Fruit fly (Drosophila melanogaster) whole organism, wandering third instar larva: ENCODE data around the gene pum.

ENCODE experiments used
- CG32264 ChIP-seq: fragments of 200-800 bp; sonication (Bioruptor generic); optimal IDR thresholded peaks from 2 replicates; lab custom pipeline; 2016; ENCODE audit warnings: missing biosample characterization, missing genetic modification characterization
- CG9705 ChIP-seq: fragments of 200-800 bp; sonication (Bioruptor generic); optimal IDR thresholded peaks from 2 replicates; lab custom pipeline; 2018; ENCODE audit warnings: missing biosample characterization, mild to moderate bottlenecking, missing genetic modification characterization
- CrebA ChIP-seq: fragments of 200-800 bp; sonication (Bioruptor generic); optimal IDR thresholded peaks from 2 replicates; lab custom pipeline; 2016; ENCODE audit warnings: missing biosample characterization, mild to moderate bottlenecking, missing genetic modification characterization, borderline replicate concordance
- Dfd ChIP-seq: fragments of >200 bp; optimal IDR thresholded peaks from 2 replicates; lab custom pipeline; 2017; ENCODE audit warnings: missing biosample characterization, missing genetic modification characterization
- Dif ChIP-seq: fragments of 200-275, 200-300 bp; sonication (Bioruptor generic); optimal IDR thresholded peaks from 2 replicates; lab custom pipeline; 2018; ENCODE audit warnings: missing biosample characterization, missing genetic modification characterization; ENCODE audit not compliant: partially characterized antibody
- GATAd ChIP-seq: sonication (Bioruptor generic); optimal IDR thresholded peaks from 2 replicates; lab custom pipeline; 2016; ENCODE audit warnings: missing biosample characterization, missing genetic modification characterization
- HLH106 ChIP-seq: fragments of 200-800 bp; optimal IDR thresholded peaks from 3 replicates; lab custom pipeline; 2019; ENCODE audit warnings: missing biosample characterization, mild to moderate bottlenecking, missing genetic modification characterization, moderate library complexity
- Hnf4 ChIP-seq: fragments of 200-800 bp; sonication (Bioruptor generic); optimal IDR thresholded peaks from 2 replicates; lab custom pipeline; 2016; ENCODE audit warnings: missing biosample characterization, mild to moderate bottlenecking, missing genetic modification characterization
- Hr78 ChIP-seq: fragments of >200 bp; optimal IDR thresholded peaks from 2 replicates; lab custom pipeline; 2017; ENCODE audit warnings: missing biosample characterization, missing genetic modification characterization
- Hr83 ChIP-seq: fragments of 200-300 bp; sonication (Bioruptor generic); optimal IDR thresholded peaks from 2 replicates; lab custom pipeline; 2016; ENCODE audit warnings: missing biosample characterization, mild to moderate bottlenecking, missing genetic modification characterization, moderate library complexity; ENCODE audit not compliant: poor library complexity, severe bottlenecking
- Jra ChIP-seq: sonication (Bioruptor generic); optimal IDR thresholded peaks from 2 replicates; lab custom pipeline; 2016; ENCODE audit warnings: missing biosample characterization, missing genetic modification characterization
- Mio ChIP-seq: sonication (Bioruptor generic); optimal IDR thresholded peaks from 2 replicates; lab custom pipeline; 2016; ENCODE audit warnings: missing biosample characterization, missing genetic modification characterization
- Myc ChIP-seq: fragments of >200 bp; optimal IDR thresholded peaks from 2 replicates; lab custom pipeline; 2017
- N ChIP-seq: fragments of >200 bp; optimal IDR thresholded peaks from 2 replicates; lab custom pipeline; 2018; ENCODE audit warnings: missing biosample characterization, missing external identifiers, missing genetic modification characterization
- OdsH ChIP-seq: fragments of 200-800 bp; sonication (Bioruptor generic); optimal IDR thresholded peaks from 2 replicates; lab custom pipeline; 2016; ENCODE audit warnings: missing biosample characterization, mild to moderate bottlenecking, missing genetic modification characterization
- Rel ChIP-seq, 2 experiments: fragments of 200-800 bp; sonication (Bioruptor generic) in 1 of 2; optimal IDR thresholded peaks; 2 replicates in 1 of 2; 3 replicates in 1 of 2; lab custom pipeline; 2016 to 2019; ENCODE audit warnings: mild to moderate bottlenecking in 2 of 2, missing biosample characterization in 2 of 2, missing genetic modification characterization in 2 of 2, moderate library complexity in 1 of 2
- Sp1 ChIP-seq: fragments of 200-800 bp; sonication (Bioruptor generic); optimal IDR thresholded peaks from 3 replicates; lab custom pipeline; 2019; ENCODE audit warnings: missing biosample characterization, mild to moderate bottlenecking, missing genetic modification characterization, moderate library complexity
- Vsx2 ChIP-seq: fragments of 200-300, 225-300 bp; sonication (Bioruptor generic); optimal IDR thresholded peaks from 2 replicates; lab custom pipeline; 2018; ENCODE audit warnings: missing biosample characterization, missing genetic modification characterization; ENCODE audit not compliant: partially characterized antibody
- br ChIP-seq: fragments of 200-800 bp; sonication (Bioruptor generic); optimal IDR thresholded peaks from 2 replicates; lab custom pipeline; 2016; ENCODE audit warnings: missing biosample characterization, missing genetic modification characterization
- brk ChIP-seq: fragments of 200-800 bp; sonication (Bioruptor generic); optimal IDR thresholded peaks from 2 replicates; lab custom pipeline; 2016; ENCODE audit warnings: missing biosample characterization, mild to moderate bottlenecking, missing genetic modification characterization
- dl ChIP-seq, 2 experiments: fragments of 175-275, 200-275 bp in 1 of 2; fragments of 200-275 bp in 1 of 2; sonication (Bioruptor generic); optimal IDR thresholded peaks; lab custom pipeline; 2018; ENCODE audit warnings: mild to moderate bottlenecking in 2 of 2, missing biosample characterization in 2 of 2, missing genetic modification characterization in 2 of 2, moderate library complexity in 2 of 2; ENCODE audit not compliant: partially characterized antibody in 2 of 2, insufficient read depth in 1 of 2
- dsf ChIP-seq: sonication (Bioruptor generic); optimal IDR thresholded peaks from 2 replicates; lab custom pipeline; 2016; ENCODE audit warnings: missing biosample characterization, missing genetic modification characterization, borderline replicate concordance
- ey ChIP-seq: fragments of 200-800 bp; sonication (Bioruptor generic); optimal IDR thresholded peaks from 2 replicates; lab custom pipeline; 2016; ENCODE audit warnings: missing biosample characterization, missing genetic modification characterization
- foxo ChIP-seq, 2 experiments: fragments of 200-800 bp; sonication (Bioruptor generic); optimal IDR thresholded peaks; 2 replicates in 1 of 2; 3 replicates in 1 of 2; lab custom pipeline; 2016 to 2017; ENCODE audit warnings: missing biosample characterization in 2 of 2, missing genetic modification characterization in 2 of 2
- fru ChIP-seq: fragments of 200-800 bp; sonication (Bioruptor generic); optimal IDR thresholded peaks from 3 replicates; lab custom pipeline; 2016; ENCODE audit warnings: missing biosample characterization, mild to moderate bottlenecking, missing genetic modification characterization
- h ChIP-seq: fragments of 200-800 bp; sonication (Bioruptor generic); optimal IDR thresholded peaks from 3 replicates; lab custom pipeline; 2016; ENCODE audit warnings: missing biosample characterization, mild to moderate bottlenecking, missing genetic modification characterization
- jim ChIP-seq: fragments of 175-275, 200-325 bp; sonication (Bioruptor generic); optimal IDR thresholded peaks from 2 replicates; lab custom pipeline; 2016; ENCODE audit warnings: missing biosample characterization, mild to moderate bottlenecking, missing genetic modification characterization
- lola ChIP-seq: fragments of >200 bp; optimal IDR thresholded peaks from 2 replicates; lab custom pipeline; 2017; ENCODE audit warnings: missing biosample characterization, missing genetic modification characterization
- pan ChIP-seq: fragments of >200 bp; optimal IDR thresholded peaks from 2 replicates; lab custom pipeline; 2017
- psq ChIP-seq: fragments of 200-800 bp; sonication (Bioruptor generic); optimal IDR thresholded peaks from 3 replicates; lab custom pipeline; 2017; ENCODE audit warnings: missing biosample characterization, mild to moderate bottlenecking, missing genetic modification characterization, moderate library complexity
- rgr ChIP-seq: fragments of 200-800 bp; sonication (Bioruptor generic); optimal IDR thresholded peaks from 3 replicates; lab custom pipeline; 2016; ENCODE audit warnings: missing biosample characterization, mild to moderate bottlenecking, missing genetic modification characterization
- sv ChIP-seq: fragments of 200-800 bp; sonication (Bioruptor generic); optimal IDR thresholded peaks from 3 replicates; lab custom pipeline; 2016; ENCODE audit warnings: missing biosample characterization, missing genetic modification characterization
- usp ChIP-seq: fragments of >200 bp; optimal IDR thresholded peaks from 2 replicates; lab custom pipeline; 2017; ENCODE audit warnings: missing biosample characterization, missing genetic modification characterization
- woc ChIP-seq: sonication (Bioruptor generic); optimal IDR thresholded peaks from 2 replicates; lab custom pipeline; 2016; ENCODE audit warnings: missing biosample characterization, mild to moderate bottlenecking, missing genetic modification characterization

pum gene

DNA sequence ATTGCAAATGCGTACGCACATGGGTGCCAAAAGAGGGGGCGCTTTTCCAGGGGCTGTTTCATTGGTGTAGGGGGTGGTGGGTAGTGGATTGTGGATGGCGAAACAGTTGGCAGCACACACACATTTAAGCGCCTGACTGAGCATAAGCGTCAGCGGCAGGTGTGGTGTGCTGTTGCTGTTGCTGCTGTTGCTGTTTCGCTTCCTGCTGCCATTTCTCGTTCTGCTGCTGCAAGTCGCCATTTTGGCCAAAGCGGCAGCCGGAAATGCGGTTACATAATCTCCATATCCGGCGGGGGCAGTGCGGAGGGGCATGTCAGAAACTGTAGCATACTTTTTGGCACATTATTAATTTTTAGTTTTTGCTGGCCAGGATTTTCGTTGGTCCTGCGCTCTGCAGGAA lies 132.7 kb downstream of the pum start:
- no peak for TF ChIP-seq sv (GFP tag; lab: Kevin White, UChicago)
- TF ChIP-seq jim (GFP tag; lab: Kevin White, UChicago), result no peak
- TF ChIP-seq CG9705, result no peak
- TF ChIP-seq psq (GFP tag; lab: Kevin White, UChicago), result no peak
- TF ChIP-seq rgr (GFP tag; lab: Kevin White, UChicago), result no peak
- no peak for TF ChIP-seq Dfd (GFP tag; lab: Kevin White, UChicago)
- no peak for TF ChIP-seq ey (GFP tag; lab: Kevin White, UChicago)
- TF ChIP-seq Rel (GFP tag; optimal IDR thresholded peaks at IDR 0.05; lab: Kevin White, UChicago), result no peak
- TF ChIP-seq Rel (tag; optimal IDR thresholded peaks at IDR 0.05; lab: Kevin White, UChicago), result no peak
- no peak for TF ChIP-seq h (GFP tag; lab: Kevin White, UChicago)
- no peak for TF ChIP-seq CrebA
- no peak for TF ChIP-seq pan
- TF ChIP-seq Vsx2 (GFP tag; lab: Kevin White, UChicago), result no peak
- no peak for TF ChIP-seq Hr83
- TF ChIP-seq brk (GFP tag; lab: Kevin White, UChicago), result no peak
- TF ChIP-seq fru (GFP tag; lab: Kevin White, UChicago), result no peak
- TF ChIP-seq Sp1, result no peak
- TF ChIP-seq dl (GFP tag; optimal IDR thresholded peaks at IDR 0.05; lab: Kevin White, UChicago; ENCODE audit: insufficient read depth in 1 of 2, partially characterized antibody in 2 of 2), result no peak
- TF ChIP-seq Myc (lab: Kevin White, UChicago), result no peak
- no peak for TF ChIP-seq Jra (GFP tag; lab: Kevin White, UChicago)

DNA sequence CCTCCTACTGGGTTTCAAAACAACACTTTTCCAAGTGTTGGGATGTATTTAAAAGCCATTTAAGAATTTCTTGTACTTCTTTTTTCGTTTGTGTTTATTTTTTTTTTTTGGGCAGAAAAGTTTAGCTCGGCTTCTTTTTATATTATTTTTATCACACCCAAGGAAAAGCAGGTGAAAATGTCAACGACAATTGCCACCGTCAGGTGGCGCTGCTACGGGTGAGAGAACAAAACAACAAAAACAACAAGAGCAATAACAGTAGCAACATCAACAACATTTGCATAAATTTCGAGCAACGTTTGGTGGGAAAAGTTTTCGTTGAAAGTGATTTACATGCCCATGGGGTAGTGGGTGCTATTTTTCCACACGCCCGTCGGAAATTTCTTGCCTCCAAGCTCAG lies 147.2 kb downstream of the pum start:
- TF ChIP-seq Sp1 (no peak), Dfd (GFP tag; lab: Kevin White, UChicago) (peak; percentile 49)
- TF ChIP-seq, all 38 proteins: peak for 1

DNA sequence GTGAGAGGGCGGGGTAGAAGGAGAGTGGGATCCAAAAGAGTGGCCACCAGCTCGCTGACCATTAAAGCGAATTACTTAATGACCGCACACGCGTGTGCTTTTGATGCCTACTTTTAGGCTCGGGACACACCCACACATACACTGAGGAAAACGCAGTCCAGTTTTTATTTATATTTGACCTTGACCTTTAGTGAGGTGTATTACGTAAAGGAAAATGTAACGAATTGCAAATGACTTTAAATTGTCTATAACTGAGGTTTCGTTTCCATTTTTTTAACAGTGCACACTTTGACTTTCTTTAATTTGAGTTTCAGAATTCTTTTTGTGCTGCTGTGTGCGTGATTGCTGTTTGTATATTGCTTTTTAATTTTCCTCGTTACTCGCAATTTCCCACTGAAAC lies 152.2 kb downstream of the pum start:
- TF ChIP-seq h (GFP tag; lab: Kevin White, UChicago) (no peak), dsf (GFP tag; lab: Kevin White, UChicago) (no peak), HLH106 (tag; lab: Kevin White, UChicago) (no peak)

DNA sequence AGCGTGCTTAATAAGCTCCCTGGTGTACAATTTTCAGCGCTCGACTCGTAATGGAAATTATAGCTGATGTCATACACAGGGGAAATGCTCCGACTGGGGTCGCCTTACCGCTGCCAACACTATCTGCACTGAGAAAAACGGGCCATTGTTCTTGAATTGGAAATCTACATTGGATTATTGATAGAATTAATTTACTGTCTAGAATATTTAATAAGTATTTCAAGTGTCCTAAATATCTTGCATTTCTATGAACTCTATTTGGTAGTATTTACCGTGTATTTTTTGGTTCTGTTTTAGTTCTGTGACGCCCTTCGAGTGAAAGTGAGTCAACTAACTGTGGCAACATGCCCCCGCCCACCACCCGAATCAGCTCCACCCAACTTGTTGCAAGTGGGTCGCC lies 154.1 kb downstream of the pum start:
- TF ChIP-seq Sp1 (no peak), lola (no peak), GATAd (GFP tag; lab: Kevin White, UChicago) (no peak), Hnf4 (GFP tag; lab: Kevin White, UChicago) (no peak), fru (GFP tag; lab: Kevin White, UChicago) (no peak), Hr78 (no peak), brk (GFP tag; lab: Kevin White, UChicago) (no peak), br (GFP tag; lab: Kevin White, UChicago) (no peak), Myc (lab: Kevin White, UChicago) (no peak), pan (no peak), CG32264 (GFP tag; lab: Kevin White, UChicago) (no peak), Dif (GFP tag; lab: Kevin White, UChicago) (no peak), CrebA (no peak), HLH106 (tag; lab: Kevin White, UChicago) (no peak), sv (GFP tag; lab: Kevin White, UChicago) (no peak), Mio (GFP tag; lab: Kevin White, UChicago) (no peak), OdsH (no peak)

DNA sequence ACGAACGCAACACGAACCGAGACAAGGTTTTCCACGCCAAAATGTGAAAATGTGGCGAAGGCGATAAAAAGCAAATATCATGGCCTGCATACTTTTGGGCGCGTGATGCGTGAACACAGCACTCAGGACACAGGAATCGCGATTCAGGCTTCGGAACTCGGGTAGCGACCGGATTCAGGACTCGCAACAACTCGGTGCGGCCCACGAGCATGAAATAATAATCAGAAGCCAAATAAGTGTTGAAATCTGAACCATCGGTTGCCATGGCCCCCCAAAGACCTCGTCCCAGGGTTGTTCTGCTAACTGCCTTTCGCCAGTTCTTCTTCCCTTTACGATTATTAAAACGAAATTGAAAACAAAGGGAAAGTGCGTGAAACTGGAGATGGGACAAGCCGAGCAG lies 155.2 kb downstream of the pum start:
- TF ChIP-seq N (GFP tag; lab: Kevin White, UChicago), result no peak
- no peak for TF ChIP-seq ey (GFP tag; lab: Kevin White, UChicago)
- TF ChIP-seq Vsx2 (GFP tag; lab: Kevin White, UChicago), result no peak
- no peak for TF ChIP-seq Mio (GFP tag; lab: Kevin White, UChicago)
- no peak for TF ChIP-seq CG32264 (GFP tag; lab: Kevin White, UChicago)
- no peak for TF ChIP-seq CG9705
- no peak for TF ChIP-seq rgr (GFP tag; lab: Kevin White, UChicago)
- no peak for TF ChIP-seq Dif (GFP tag; lab: Kevin White, UChicago)
- TF ChIP-seq jim (GFP tag; lab: Kevin White, UChicago), result no peak
- TF ChIP-seq dl (GFP tag; optimal IDR thresholded peaks at IDR 0.05; lab: Kevin White, UChicago; ENCODE audit: insufficient read depth in 1 of 2, partially characterized antibody in 2 of 2), result no peak
- TF ChIP-seq h (GFP tag; lab: Kevin White, UChicago), result no peak
- TF ChIP-seq Dfd (GFP tag; lab: Kevin White, UChicago), result no peak
- no peak for TF ChIP-seq usp (GFP tag; lab: Kevin White, UChicago)
- TF ChIP-seq Hr78, result no peak
- TF ChIP-seq foxo (GFP tag; optimal IDR thresholded peaks at IDR 0.05; lab: Kevin White, UChicago), result no peak
- TF ChIP-seq Hnf4 (GFP tag; lab: Kevin White, UChicago), result no peak
- no peak for TF ChIP-seq Hr83
- no peak for TF ChIP-seq woc (GFP tag; lab: Kevin White, UChicago)
- no peak for TF ChIP-seq Myc (lab: Kevin White, UChicago)
- TF ChIP-seq, all 38 proteins: peak for 0
